Worm (Caenorhabditis elegans) whole organism, L2 larva: ENCODE data around the gene T26H8.4.
A peak's percentile ranks its signal among the peaks of the same experiment; 100 is the strongest.

Source experiments
- F13H6.1 ChIP-seq: sonication (generic microtip); optimal IDR thresholded peaks from 2 replicates; lab custom pipeline; 2016; ENCODE audit warnings: missing genetic modification characterization, missing compliant biosample characterization
- R02D3.7 ChIP-seq: fragments of 150-350 bp; optimal IDR thresholded peaks from 2 replicates; lab custom pipeline; 2014; ENCODE audit warnings: missing biosample characterization, missing genetic modification characterization
- Y55F3AM.14 ChIP-seq: fragments of 200-800 bp; sonication (Bioruptor generic); optimal IDR thresholded peaks from 2 replicates; lab custom pipeline; 2018; ENCODE audit warnings: mild to moderate bottlenecking, missing genetic modification characterization, missing compliant biosample characterization
- ZK546.5 ChIP-seq: sonication (generic microtip); optimal IDR thresholded peaks from 2 replicates; lab custom pipeline; 2017; ENCODE audit warnings: missing biosample characterization, missing genetic modification characterization
- alr-1 ChIP-seq: fragments of 150-350 bp; optimal IDR thresholded peaks from 2 replicates; lab custom pipeline; 2014; ENCODE audit warnings: missing biosample characterization, missing genetic modification characterization
- ama-1 ChIP-seq: fragments of 150-350 bp; optimal IDR thresholded peaks from 2 replicates; lab custom pipeline; 2018; ENCODE audit warnings: inconsistent platforms
- blmp-1 ChIP-seq: sonication (generic microtip); optimal IDR thresholded peaks from 2 replicates; lab custom pipeline; 2017; ENCODE audit warnings: missing genetic modification characterization, mild to moderate bottlenecking, missing compliant biosample characterization, antibody characterized with exemption, moderate library complexity; ENCODE audit not compliant: insufficient read depth
- ceh-16 ChIP-seq: fragments of 150-350 bp; optimal IDR thresholded peaks from 2 replicates; lab custom pipeline; 2014; ENCODE audit warnings: missing biosample characterization, missing genetic modification characterization
- ceh-82 ChIP-seq: fragments of 150-350 bp; optimal IDR thresholded peaks from 2 replicates; lab custom pipeline; 2014; ENCODE audit warnings: missing biosample characterization, missing genetic modification characterization
- crh-2 ChIP-seq: sonication (generic microtip); optimal IDR thresholded peaks from 2 replicates; lab custom pipeline; 2017; ENCODE audit warnings: missing biosample characterization, missing genetic modification characterization
- egl-27 ChIP-seq: sonication (generic microtip); optimal IDR thresholded peaks from 3 replicates; lab custom pipeline; 2017; ENCODE audit warnings: missing biosample characterization, missing genetic modification reagents, missing genetic modification characterization
- elt-1 ChIP-seq: fragments of 150-350 bp; optimal IDR thresholded peaks from 2 replicates; lab custom pipeline; 2014; ENCODE audit warnings: missing biosample characterization, missing genetic modification characterization
- fos-1 ChIP-seq: fragments of 150-350 bp; optimal IDR thresholded peaks from 2 replicates; lab custom pipeline; 2014; ENCODE audit warnings: missing biosample characterization, missing genetic modification characterization
- gmeb-1 ChIP-seq: fragments of 150-350 bp; optimal IDR thresholded peaks from 2 replicates; lab custom pipeline; 2014; ENCODE audit warnings: missing biosample characterization, missing genetic modification characterization
- lin-11 ChIP-seq: fragments of 150-350 bp; sonication (generic microtip); optimal IDR thresholded peaks from 2 replicates; lab custom pipeline; 2014; ENCODE audit warnings: missing biosample characterization, missing genetic modification characterization, inconsistent platforms, mixed read lengths
- lsy-2 ChIP-seq, 2 experiments: fragments of 150-350 bp in 1 of 2; sonication (generic microtip) in 1 of 2; optimal IDR thresholded peaks; 2 replicates each; lab custom pipeline; 2014 to 2017; ENCODE audit warnings: missing biosample characterization in 2 of 2, missing genetic modification characterization in 2 of 2
- mbf-1 ChIP-seq: sonication (generic microtip); optimal IDR thresholded peaks from 2 replicates; lab custom pipeline; 2017; ENCODE audit warnings: missing biosample characterization, missing genetic modification characterization
- mdl-1 ChIP-seq, 2 experiments: fragments of 150-350 bp in 1 of 2; sonication (generic microtip) in 1 of 2; optimal IDR thresholded peaks; 2 replicates each; lab custom pipeline; 2017; ENCODE audit warnings: missing biosample characterization in 2 of 2, missing genetic modification characterization in 2 of 2
- nhr-10 ChIP-seq: sonication (generic microtip); optimal IDR thresholded peaks from 2 replicates; lab custom pipeline; 2017; ENCODE audit warnings: missing biosample characterization, missing genetic modification characterization
- nhr-11 ChIP-seq: fragments of 150-350 bp; optimal IDR thresholded peaks from 2 replicates; lab custom pipeline; 2014; ENCODE audit warnings: missing biosample characterization, missing genetic modification characterization
- nhr-12 ChIP-seq: fragments of 150-350 bp; optimal IDR thresholded peaks from 2 replicates; lab custom pipeline; 2014; ENCODE audit warnings: missing biosample characterization, missing genetic modification characterization
- nhr-237 ChIP-seq: fragments of 150-350 bp; optimal IDR thresholded peaks from 2 replicates; lab custom pipeline; 2014; ENCODE audit warnings: missing biosample characterization, missing genetic modification characterization
- nhr-25 ChIP-seq: fragments of 150-350 bp; sonication (generic microtip); optimal IDR thresholded peaks from 3 replicates; lab custom pipeline; 2014; ENCODE audit warnings: missing biosample characterization, missing genetic modification characterization
- nhr-6 ChIP-seq: fragments of 150-350 bp; optimal IDR thresholded peaks from 2 replicates; lab custom pipeline; 2014; ENCODE audit warnings: missing biosample characterization, missing genetic modification characterization
- nhr-77 ChIP-seq: fragments of 150-350 bp; optimal IDR thresholded peaks from 2 replicates; lab custom pipeline; 2014; ENCODE audit warnings: missing biosample characterization, missing genetic modification characterization
- peb-1 ChIP-seq: fragments of 150-350 bp; optimal IDR thresholded peaks from 2 replicates; lab custom pipeline; 2014; ENCODE audit warnings: missing biosample characterization, missing genetic modification characterization
- sem-4 ChIP-seq: fragments of 150-350 bp; optimal IDR thresholded peaks from 2 replicates; lab custom pipeline; 2014; ENCODE audit warnings: missing biosample characterization, missing genetic modification reagents, missing genetic modification characterization
- sma-3 ChIP-seq: sonication (generic microtip); optimal IDR thresholded peaks from 2 replicates; lab custom pipeline; 2016; ENCODE audit warnings: missing genetic modification reagents, missing genetic modification characterization, missing compliant biosample characterization
- sma-9 ChIP-seq, 2 experiments: fragments of 150-350 bp in 1 of 2; sonication (generic microtip) in 1 of 2; optimal IDR thresholded peaks; 2 replicates each; lab custom pipeline; 2014 to 2016; ENCODE audit warnings: missing genetic modification characterization in 2 of 2, mild to moderate bottlenecking in 1 of 2, missing biosample characterization in 1 of 2, missing compliant biosample characterization in 1 of 2, missing genetic modification reagents in 1 of 2, moderate library complexity in 1 of 2
- unc-39 ChIP-seq: fragments of 150-350 bp; optimal IDR thresholded peaks from 2 replicates; lab custom pipeline; 2014; ENCODE audit warnings: missing biosample characterization, missing genetic modification characterization
- unc-62 ChIP-seq: fragments of 150-350 bp; optimal IDR thresholded peaks from 2 replicates; lab custom pipeline; 2014; ENCODE audit warnings: missing biosample characterization, missing genetic modification reagents, missing genetic modification characterization
- zag-1 ChIP-seq: fragments of 150-350 bp; optimal IDR thresholded peaks from 2 replicates; lab custom pipeline; 2014; ENCODE audit warnings: missing biosample characterization, missing genetic modification characterization
- ztf-11 ChIP-seq: sonication (generic microtip); optimal IDR thresholded peaks from 2 replicates; lab custom pipeline; 2017; ENCODE audit warnings: missing biosample characterization, missing genetic modification characterization

T26H8.4 gene

DNA sequence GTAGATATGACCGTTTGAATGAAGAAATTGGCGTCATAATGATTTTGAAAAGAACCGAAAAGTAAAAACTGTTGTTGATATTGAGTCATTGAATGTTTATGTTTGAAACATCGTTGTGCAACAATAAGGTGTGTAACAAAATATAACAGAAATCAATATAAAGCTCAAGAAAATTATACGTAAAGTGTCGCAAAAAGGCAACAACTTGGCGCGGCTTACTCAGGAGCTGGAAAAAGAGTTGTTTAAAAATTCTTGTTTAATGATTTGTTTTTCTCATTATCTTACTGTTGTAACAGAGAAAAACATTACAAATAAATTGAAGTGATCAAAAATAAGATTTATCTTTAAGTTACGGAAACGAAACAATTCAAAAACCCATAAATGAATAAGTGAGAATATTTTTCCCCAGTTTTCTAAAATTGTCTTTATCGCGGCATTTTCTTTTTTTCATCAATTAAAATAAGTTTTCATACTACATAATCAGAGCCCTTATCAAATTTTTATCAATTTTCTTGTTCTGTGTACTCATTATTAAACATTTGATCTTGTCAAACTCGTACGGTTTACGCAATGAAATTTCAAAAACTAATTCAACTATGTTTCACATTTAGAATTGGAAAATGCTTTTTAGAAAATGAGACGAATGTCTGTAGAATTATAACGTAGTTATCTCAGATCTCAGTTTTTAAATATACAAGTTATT, 21.3 kb upstream of the T26H8.4 start, which contains the start of gene ZK1037.6:
Gene ZK1037.6 (minus strand): TSS at position 51 of the 703 bp plus-strand sequence.
- no peak for TF ChIP-seq nhr-12 (tag; lab: Kevin White, UChicago)
- TF ChIP-seq nhr-6 (tag; lab: Kevin White, UChicago) = no peak
- TF ChIP-seq mbf-1 (tag; lab: Kevin White, UChicago) = no peak
- TF ChIP-seq fos-1 (tag; lab: Kevin White, UChicago) = peak; percentile 72
- TF ChIP-seq ceh-82 (tag; lab: Kevin White, UChicago) = no peak
- TF ChIP-seq nhr-11 (tag; lab: Kevin White, UChicago) = no peak
- TF ChIP-seq, all 48 proteins: peak for 1

DNA sequence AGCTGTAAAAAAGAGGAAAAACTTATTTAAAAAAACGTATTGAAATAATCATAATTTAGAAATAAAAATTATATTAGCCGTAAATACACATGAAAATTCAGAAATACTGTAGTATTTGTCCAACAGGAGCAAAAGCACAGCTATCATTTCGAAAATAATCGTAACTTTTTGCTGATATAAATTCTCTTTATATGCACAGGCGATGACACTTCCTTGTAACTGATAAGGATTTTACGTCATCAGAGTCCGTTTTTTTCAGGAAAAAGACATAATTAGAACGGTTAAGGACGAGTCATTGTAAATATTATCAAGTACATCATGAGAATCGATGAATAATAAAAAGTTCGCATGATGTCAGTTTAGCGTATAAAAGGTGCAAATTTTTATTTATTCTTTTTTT, 16.8 kb upstream of the T26H8.4 start:
- TF ChIP-seq R02D3.7 (no peak), gmeb-1 (no peak), sma-3 (GFP tag; lab: Kevin White, UChicago) (no peak), fos-1 (tag; lab: Kevin White, UChicago) (peak; percentile 94), lsy-2 (tag; optimal IDR thresholded peaks at IDR 0.05; lab: Kevin White, UChicago) (no peak)

DNA sequence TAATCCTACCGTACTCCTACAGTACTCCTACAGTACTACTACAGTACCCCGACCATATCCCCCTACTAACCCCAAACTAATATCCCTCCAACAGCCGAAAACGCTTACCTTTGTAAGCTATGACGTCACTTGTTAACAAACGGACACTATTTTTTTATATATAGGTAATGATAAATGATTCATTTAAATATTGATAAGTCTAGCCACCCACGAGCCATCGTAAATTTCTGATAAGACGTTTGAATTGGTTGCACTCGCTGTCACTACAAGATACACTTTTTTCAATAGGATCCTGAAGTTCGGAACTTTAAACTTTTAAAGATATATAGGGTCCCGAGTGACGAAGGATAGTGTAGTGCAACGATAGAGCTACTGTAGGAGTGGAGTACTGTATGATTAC, 16.0 kb upstream of the T26H8.4 start, which contains the start of gene nhr-247:
Gene nhr-247 (plus strand): TSS at position 330 of the 400 bp plus-strand sequence.
- TF ChIP-seq fos-1 (tag; lab: Kevin White, UChicago) = peak; percentile 69

DNA sequence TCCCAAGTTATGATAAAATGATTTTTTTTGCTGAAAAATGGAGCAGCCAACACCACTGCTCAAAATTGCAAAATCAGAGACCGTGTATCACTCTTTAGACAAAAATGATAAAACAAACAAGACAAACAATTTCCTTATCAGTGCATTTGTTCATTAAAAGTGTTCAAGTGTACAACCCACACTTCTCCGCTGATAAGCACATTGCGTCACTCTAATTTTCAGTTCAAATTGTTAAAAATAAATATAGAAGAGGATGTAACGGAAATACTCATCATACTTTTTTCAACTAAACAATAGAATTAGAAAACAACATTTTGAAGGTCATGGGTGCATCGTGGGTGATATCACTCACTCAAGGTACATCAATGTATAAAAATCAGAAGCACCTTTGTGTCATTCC, 12.0 kb upstream of the T26H8.4 start, which contains the start of gene nhr-291:
Gene nhr-291 (plus strand): TSS at position 324 of the 400 bp plus-strand sequence.
- TF ChIP-seq unc-39 (no peak), zag-1 (tag; lab: Kevin White, UChicago) (no peak), sma-9 (GFP tag; optimal IDR thresholded peaks at IDR 0.05; lab: Kevin White, UChicago) (peak; percentile 79), sma-9 (tag; optimal IDR thresholded peaks at IDR 0.05; lab: Kevin White, UChicago) (no peak), lin-11 (tag; lab: Kevin White, UChicago) (no peak), elt-1 (tag; lab: Kevin White, UChicago) (no peak), ceh-16 (no peak), nhr-11 (tag; lab: Kevin White, UChicago) (no peak), nhr-77 (tag; lab: Kevin White, UChicago) (no peak), ZK546.5 (tag; lab: Kevin White, UChicago) (no peak), unc-62 (GFP tag; lab: Kevin White, UChicago) (no peak), Y55F3AM.14 (no peak), egl-27 (peak; percentile 35), nhr-25 (no peak), crh-2 (tag; lab: Kevin White, UChicago) (peak; percentile 34), fos-1 (tag; lab: Kevin White, UChicago) (peak; percentile 99), F13H6.1 (no peak), ama-1 (lab: Kevin White, UChicago) (no peak), peb-1 (tag; lab: Kevin White, UChicago) (no peak), sem-4 (tag; lab: Kevin White, UChicago) (no peak), nhr-6 (tag; lab: Kevin White, UChicago) (no peak), blmp-1 (tag; lab: Kevin White, UChicago) (no peak), alr-1 (tag; lab: Kevin White, UChicago) (no peak), ztf-11 (no peak), nhr-237 (no peak), gmeb-1 (peak; percentile 42), sma-3 (GFP tag; lab: Kevin White, UChicago) (peak; percentile 11), nhr-10 (no peak), mbf-1 (tag; lab: Kevin White, UChicago) (no peak), mdl-1 (tag; optimal IDR thresholded peaks at IDR 0.05; lab: Kevin White, UChicago) (no peak)
